Fruit fly (Drosophila melanogaster): ENCODE data around the gene CG12716.

Gene CG12716

DNA sequence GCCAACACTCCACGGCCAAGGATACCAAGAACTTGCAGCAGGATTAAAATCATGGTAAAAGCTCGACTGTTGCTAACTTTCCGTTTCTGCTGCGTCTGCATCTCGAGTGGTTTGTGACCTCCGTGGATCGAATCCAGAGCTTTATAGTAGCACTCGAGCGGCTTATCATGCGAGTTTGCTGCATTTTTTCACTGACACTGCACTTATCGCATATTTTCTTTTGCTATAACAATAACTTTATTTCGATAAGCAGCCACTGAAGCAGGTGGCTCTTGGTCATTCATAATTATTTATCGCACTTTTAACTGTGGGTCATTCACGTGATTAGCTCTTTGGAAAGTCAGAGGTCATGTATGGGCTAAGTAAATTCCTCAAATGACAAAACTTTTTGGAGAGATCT lies at the start of gene CG12716:
TSS of gene CG12716 (minus strand) at position 101 of the 400 bp plus-strand sequence.
- TF ChIP-seq cic (GFP tag; optimal IDR thresholded peaks at IDR 0.05) = no peak
- TF ChIP-seq pad (GFP tag; optimal IDR thresholded peaks at IDR 0.05) = no peak
- no peak for TF ChIP-seq CG7045 (GFP tag; optimal IDR thresholded peaks at IDR 0.05)
- TF ChIP-seq CG1620 (GFP tag; optimal IDR thresholded peaks at IDR 0.05) = no peak

- no peak for TF ChIP-seq CG14711 (tag; optimal IDR thresholded peaks at IDR 0.05)
- no peak for TF ChIP-seq tj (GFP tag; optimal IDR thresholded peaks at IDR 0.05)
- no peak for TF ChIP-seq CG5204 (GFP tag; optimal IDR thresholded peaks at IDR 0.05)
- TF ChIP-seq Hr96 (GFP tag; optimal IDR thresholded peaks at IDR 0.05) = no peak
- TF ChIP-seq cnc (optimal IDR thresholded peaks at IDR 0.05) = no peak
- no peak for TF ChIP-seq CG33017 (tag; optimal IDR thresholded peaks at IDR 0.05)
- TF ChIP-seq Clk (GFP tag; optimal IDR thresholded peaks at IDR 0.05) = no peak
- TF ChIP-seq Crg-1 (GFP tag; optimal IDR thresholded peaks at IDR 0.05) = no peak
- TF ChIP-seq Mnt (GFP tag; optimal IDR thresholded peaks at IDR 0.05) = no peak
- no peak for TF ChIP-seq bab1 (GFP tag; optimal IDR thresholded peaks at IDR 0.05)
- TF ChIP-seq CG7101 (tag; optimal IDR thresholded peaks at IDR 0.05) = no peak
- no peak for TF ChIP-seq CG7045 (GFP tag; optimal IDR thresholded peaks at IDR 0.05)
- no peak for TF ChIP-seq cic (GFP tag; optimal IDR thresholded peaks at IDR 0.05)
- no peak for TF ChIP-seq pad (GFP tag; optimal IDR thresholded peaks at IDR 0.05)
- no peak for TF ChIP-seq CG1620 (GFP tag; optimal IDR thresholded peaks at IDR 0.05)
- TF ChIP-seq CG11617 (GFP tag; optimal IDR thresholded peaks at IDR 0.05) = no peak
- TF ChIP-seq CG12768 (GFP tag; optimal IDR thresholded peaks at IDR 0.05) = no peak
Measured at dm6 chrX:13023777-13024176, 47.7 kb upstream of the CG12716 start.

DNA sequence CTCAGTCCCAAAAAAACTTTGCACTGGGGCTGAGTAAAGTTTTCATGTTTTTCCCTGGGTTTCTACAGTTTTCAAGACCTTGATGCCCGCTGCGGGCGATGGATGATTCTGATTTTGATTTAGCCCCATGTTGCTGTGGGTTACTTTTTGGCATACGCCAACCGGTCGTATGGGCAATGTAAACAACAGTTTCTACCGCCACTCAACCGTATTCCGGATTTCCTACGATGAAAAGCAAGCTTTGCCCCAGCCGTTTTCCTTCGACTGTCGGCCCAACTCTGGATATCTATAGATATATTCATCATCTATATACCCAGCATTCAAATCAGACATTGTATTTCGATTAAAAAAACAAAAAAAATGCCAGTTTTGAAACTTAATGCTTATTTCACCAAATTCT lies 45.9 kb upstream of the CG12716 start, which contains the start of gene CG2209:
TSS of gene CG2209 (plus strand) at position 301 of the 400 bp plus-strand sequence.
- TF ChIP-seq kay (GFP tag; ENCODE audit: borderline replicate concordance) = no peak
- TF ChIP-seq pad (GFP tag; optimal IDR thresholded peaks at IDR 0.05) = no peak
- no peak for TF ChIP-seq CG33017 (tag; optimal IDR thresholded peaks at IDR 0.05)
- no peak for TF ChIP-seq CG14711 (tag; optimal IDR thresholded peaks at IDR 0.05)
- no peak for TF ChIP-seq Mnt (GFP tag; optimal IDR thresholded peaks at IDR 0.05)
- no peak for TF ChIP-seq CG12768 (GFP tag; optimal IDR thresholded peaks at IDR 0.05)
- no peak for TF ChIP-seq Clk (GFP tag; optimal IDR thresholded peaks at IDR 0.05)
- TF ChIP-seq cic (GFP tag; optimal IDR thresholded peaks at IDR 0.05) = no peak
- no peak for TF ChIP-seq CG1620 (GFP tag; optimal IDR thresholded peaks at IDR 0.05)
- no peak for TF ChIP-seq ovo (GFP tag; optimal IDR thresholded peaks at IDR 0.05)
- TF ChIP-seq tj (GFP tag; optimal IDR thresholded peaks at IDR 0.05) = no peak

DNA sequence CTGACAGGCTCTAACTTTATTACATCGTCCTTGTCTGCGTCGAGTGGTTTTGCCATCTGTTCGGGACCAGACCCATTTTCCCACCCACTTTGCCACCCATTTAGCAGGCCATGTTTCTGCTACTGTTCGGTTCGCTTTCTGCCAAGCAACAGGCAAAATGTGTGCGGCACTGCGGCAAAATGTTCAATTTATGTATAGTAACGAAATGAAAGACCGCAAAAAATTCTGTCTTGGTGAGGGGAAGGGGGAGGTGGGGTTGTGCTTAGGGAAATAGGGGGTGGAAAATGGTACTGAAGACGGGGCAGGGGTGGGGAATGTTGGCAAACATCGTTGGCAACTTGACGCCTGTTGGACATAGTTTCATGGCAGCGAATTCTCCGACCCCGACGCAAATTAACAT lies 36.3 kb upstream of the CG12716 start:
- TF ChIP-seq CG7045 (GFP tag; optimal IDR thresholded peaks at IDR 0.05) = no peak
- TF ChIP-seq CG5204 (GFP tag; optimal IDR thresholded peaks at IDR 0.05) = no peak
- TF ChIP-seq tj (GFP tag; optimal IDR thresholded peaks at IDR 0.05) = no peak

dm6 chrX:13004779-13005178 lies 28.7 kb upstream of the CG12716 start, which contains the start of gene CG15719:
TSS of gene CG15719 (minus strand) at chrX:13004879.
- TF ChIP-seq CG33017 (tag; optimal IDR thresholded peaks at IDR 0.05) (no peak), CG1620 (GFP tag; optimal IDR thresholded peaks at IDR 0.05) (no peak), cnc (optimal IDR thresholded peaks at IDR 0.05) (no peak), CG12768 (GFP tag; optimal IDR thresholded peaks at IDR 0.05) (no peak), Hr96 (GFP tag; optimal IDR thresholded peaks at IDR 0.05) (no peak), CG7045 (GFP tag; optimal IDR thresholded peaks at IDR 0.05) (no peak), tj (GFP tag; optimal IDR thresholded peaks at IDR 0.05) (no peak), kay (GFP tag; ENCODE audit: borderline replicate concordance) (no peak), Clk (GFP tag; optimal IDR thresholded peaks at IDR 0.05) (no peak), Mnt (GFP tag; optimal IDR thresholded peaks at IDR 0.05) (no peak)

DNA sequence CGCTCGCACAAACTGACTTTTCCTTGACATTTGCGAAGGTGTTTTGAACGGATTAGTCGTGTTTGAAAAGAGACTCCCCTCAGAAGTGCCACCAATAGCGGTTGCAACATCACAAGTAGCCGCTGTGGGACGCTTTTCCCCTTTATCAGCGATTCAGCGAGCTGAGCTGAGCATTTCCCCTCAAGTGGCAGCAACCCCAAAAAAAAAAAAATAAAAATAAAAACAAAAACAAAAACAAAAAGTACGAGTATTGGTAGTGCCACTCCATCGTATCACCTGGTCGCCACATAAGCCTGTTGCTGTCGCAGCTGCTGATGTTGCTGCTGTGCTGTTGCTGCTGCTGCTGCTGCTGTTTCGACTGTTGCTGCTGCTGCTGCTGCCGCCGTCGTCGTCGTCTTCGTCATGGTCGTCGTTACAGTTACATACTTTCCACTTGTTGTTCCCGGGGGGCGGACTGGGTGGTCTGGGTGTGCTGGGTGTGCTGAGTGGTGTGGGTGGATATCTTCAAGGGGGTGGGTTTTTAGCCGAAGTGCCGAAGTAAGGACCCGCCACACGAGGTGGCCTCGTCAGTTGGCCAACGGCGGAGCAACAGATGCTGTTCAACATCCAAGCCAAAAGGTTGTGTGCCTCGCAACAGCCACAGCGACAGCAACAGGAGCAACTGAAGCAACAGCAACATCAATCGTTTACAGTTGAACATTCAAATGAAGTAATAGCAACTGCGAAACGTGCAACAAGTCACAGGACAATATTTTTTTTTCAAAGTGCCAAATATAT lies 12.2 kb upstream of the CG12716 start, which contains the start of gene rsh:
TSS of gene rsh (plus strand) at position 591 of the 777 bp plus-strand sequence.
- TF ChIP-seq Mnt (GFP tag; optimal IDR thresholded peaks at IDR 0.05) (no peak), ovo (GFP tag; optimal IDR thresholded peaks at IDR 0.05) (no peak), CG14711 (tag; optimal IDR thresholded peaks at IDR 0.05) (no peak), pad (GFP tag; optimal IDR thresholded peaks at IDR 0.05) (peak; percentile 83), CG12768 (GFP tag; optimal IDR thresholded peaks at IDR 0.05) (no peak), CG5204 (GFP tag; optimal IDR thresholded peaks at IDR 0.05) (no peak), tj (GFP tag; optimal IDR thresholded peaks at IDR 0.05) (no peak), CG7101 (tag; optimal IDR thresholded peaks at IDR 0.05) (no peak), kay (GFP tag; ENCODE audit: borderline replicate concordance) (no peak)

DNA sequence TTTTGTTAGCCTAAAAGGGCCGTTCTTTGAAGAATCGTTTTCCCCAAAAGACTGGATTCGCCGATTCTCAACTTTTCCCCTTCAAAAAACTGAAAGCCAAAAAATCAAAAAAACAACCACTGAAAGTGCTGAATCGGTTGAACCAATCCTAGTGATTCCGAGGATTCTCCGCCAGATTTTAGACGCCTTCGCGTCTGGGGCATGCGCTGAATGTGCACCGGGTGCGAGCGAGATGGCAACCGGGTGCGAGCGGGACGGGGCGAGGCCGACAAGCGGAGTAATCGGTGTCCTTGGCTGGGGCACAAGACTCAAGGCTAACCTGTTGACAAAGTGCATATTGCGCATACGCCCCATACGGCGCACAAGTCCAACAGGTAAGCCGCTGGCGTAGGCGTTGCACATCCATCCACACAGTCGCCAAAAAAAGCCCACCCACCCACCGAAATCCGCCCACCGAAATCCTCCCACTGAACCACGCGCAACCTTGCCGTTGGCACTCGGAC lies 11.0 kb upstream of the CG12716 start:
- TF ChIP-seq cic (GFP tag; optimal IDR thresholded peaks at IDR 0.05) = no peak
- TF ChIP-seq pad (GFP tag; optimal IDR thresholded peaks at IDR 0.05) = peak; percentile 96

Data from whole organism, adult.